Worm (Caenorhabditis elegans) whole organism, young adult: ENCODE measurements around the gene nhr-157.
A peak's percentile ranks its signal among the peaks of the same experiment; 100 is the strongest.

Source experiments
- B0019.2 ChIP-seq: fragments of 200-800 bp; sonication (Bioruptor generic); conservative IDR thresholded peaks from 2 replicates; pipeline ENCODE4 v1.3.6; 2022; ENCODE audit warnings: missing genetic modification reagents, missing genetic modification characterization, missing compliant biosample characterization
- B0261.1 ChIP-seq: sonication (generic microtip); optimal IDR thresholded peaks from 2 replicates; lab custom pipeline; 2016; ENCODE audit warnings: mild to moderate bottlenecking, missing genetic modification characterization, moderate library complexity, missing compliant biosample characterization
- B0336.3 ChIP-seq: fragments of 200-800 bp; sonication (Bioruptor generic); IDR thresholded peaks from 2 replicates; pipeline ENCODE4 v1.3.6; 2022; ENCODE audit warnings: missing genetic modification characterization, missing compliant biosample characterization
- C17E4.6 ChIP-seq: fragments of 200-800 bp; sonication (Bioruptor generic); IDR thresholded peaks from 2 replicates; pipeline ENCODE4 v1.3.6; 2022; ENCODE audit warnings: missing genetic modification reagents, missing genetic modification characterization, missing compliant biosample characterization
- F55B11.4 ChIP-seq: sonication (generic microtip); optimal IDR thresholded peaks from 2 replicates; lab custom pipeline; 2016; ENCODE audit warnings: missing compliant biosample characterization, missing genetic modification characterization, borderline replicate concordance; ENCODE audit not compliant: insufficient read depth
- K11D2.4 ChIP-seq: fragments of 200-800 bp; sonication (Bioruptor generic); IDR thresholded peaks from 2 replicates; pipeline ENCODE4 v1.3.6; 2022; ENCODE audit warnings: missing genetic modification reagents, missing genetic modification characterization, missing compliant biosample characterization
- K12H6.12 ChIP-seq: fragments of 200-800 bp; sonication (Bioruptor generic); optimal IDR thresholded peaks from 2 replicates; lab custom pipeline; 2018; ENCODE audit warnings: mild to moderate bottlenecking, missing genetic modification characterization, missing compliant biosample characterization
- Y53G8AR.9 ChIP-seq: fragments of 200-800 bp; sonication (Bioruptor generic); conservative IDR thresholded peaks from 2 replicates; pipeline ENCODE4 v1.3.6; 2022; ENCODE audit warnings: missing genetic modification reagents, missing genetic modification characterization, missing compliant biosample characterization
- Y56A3A.18 ChIP-seq: fragments of 200-800 bp; sonication (Bioruptor generic); IDR thresholded peaks from 2 replicates; pipeline ENCODE4 v1.3.6; 2022; ENCODE audit warnings: missing genetic modification reagents, missing genetic modification characterization, missing compliant biosample characterization
- Y67H2A.10 ChIP-seq: fragments of 200-800 bp; sonication (Bioruptor generic); conservative IDR thresholded peaks from 2 replicates; pipeline ENCODE4 v1.3.6; 2022; ENCODE audit warnings: missing genetic modification reagents, missing genetic modification characterization, missing compliant biosample characterization
- Y79H2A.3 ChIP-seq: fragments of 200-800 bp; sonication (Bioruptor generic); conservative IDR thresholded peaks from 2 replicates; pipeline ENCODE4 v1.3.6; 2022; ENCODE audit warnings: missing genetic modification reagents, missing genetic modification characterization, missing compliant biosample characterization
- ZK185.1 ChIP-seq: sonication (generic microtip); optimal IDR thresholded peaks from 2 replicates; lab custom pipeline; 2016; ENCODE audit warnings: mild to moderate bottlenecking, missing genetic modification characterization, missing compliant biosample characterization; ENCODE audit not compliant: poor library complexity, severe bottlenecking
- akir-1 ChIP-seq: fragments of 200-800 bp; sonication (Bioruptor generic); optimal IDR thresholded peaks from 2 replicates; lab custom pipeline; 2018; ENCODE audit warnings: mild to moderate bottlenecking, missing genetic modification characterization, moderate library complexity, missing compliant biosample characterization
- aptf-2 ChIP-seq: fragments of 200-800 bp; sonication (Bioruptor generic); conservative IDR thresholded peaks from 2 replicates; pipeline ENCODE4 v1.3.6; 2022; ENCODE audit warnings: missing genetic modification reagents, missing genetic modification characterization, missing compliant biosample characterization
- atf-7 ChIP-seq: sonication (generic microtip); optimal IDR thresholded peaks from 2 replicates; lab custom pipeline; 2017; ENCODE audit warnings: mild to moderate bottlenecking, missing genetic modification characterization, missing compliant biosample characterization
- attf-6 ChIP-seq: fragments of 200-800 bp; sonication (Bioruptor generic); IDR thresholded peaks from 2 replicates; pipeline ENCODE4 v1.3.6; 2022; ENCODE audit warnings: missing genetic modification reagents, missing genetic modification characterization, missing compliant biosample characterization
- bed-1 ChIP-seq: fragments of 200-800 bp; sonication (Bioruptor generic); IDR thresholded peaks from 2 replicates; pipeline ENCODE4 v1.3.6; 2022; ENCODE audit warnings: missing genetic modification reagents, missing genetic modification characterization, missing compliant biosample characterization
- chd-7 ChIP-seq: sonication (generic microtip); optimal IDR thresholded peaks from 2 replicates; lab custom pipeline; 2016; ENCODE audit warnings: mild to moderate bottlenecking, missing genetic modification characterization, moderate library complexity, missing compliant biosample characterization
- gei-17 ChIP-seq: fragments of 200-800 bp; sonication (Bioruptor generic); optimal IDR thresholded peaks from 2 replicates; lab custom pipeline; 2018; ENCODE audit warnings: mild to moderate bottlenecking, missing genetic modification characterization, missing compliant biosample characterization
- let-526 ChIP-seq: fragments of 200-800 bp; sonication (Bioruptor generic); IDR thresholded peaks from 2 replicates; pipeline ENCODE4 v1.3.6; 2022; ENCODE audit warnings: missing genetic modification reagents, missing genetic modification characterization, missing compliant biosample characterization
- let-607 ChIP-seq, 2 experiments: fragments of 200-800 bp in 1 of 2; sonication (Bioruptor generic) in 1 of 2; sonication (generic microtip) in 1 of 2; optimal IDR thresholded peaks; 2 replicates each; lab custom pipeline; 2016 to 2018; ENCODE audit warnings: mild to moderate bottlenecking in 2 of 2, missing compliant biosample characterization in 2 of 2, missing genetic modification characterization in 2 of 2, moderate library complexity in 2 of 2, missing genotype in 1 of 2
- lin-26 ChIP-seq: fragments of 200-800 bp; sonication (Bioruptor generic); IDR thresholded peaks from 2 replicates; pipeline ENCODE4 v1.3.6; 2022; ENCODE audit warnings: missing genetic modification reagents, missing genetic modification characterization, missing compliant biosample characterization
- lin-35 ChIP-seq, 3 experiments: fragments of 150-350 bp in 2 of 3; sonication (generic microtip) in 1 of 3; optimal IDR thresholded peaks; 2 replicates each; lab custom pipeline; 2014 to 2018; ENCODE audit warnings: missing biosample characterization in 3 of 3, missing genetic modification characterization in 3 of 3, missing genetic modification reagents in 3 of 3
- lsy-27 ChIP-seq: sonication (generic microtip); optimal IDR thresholded peaks from 2 replicates; lab custom pipeline; 2017; ENCODE audit warnings: missing genetic modification characterization, mild to moderate bottlenecking, missing compliant biosample characterization, antibody characterized with exemption, missing genotype, borderline replicate concordance; ENCODE audit not compliant: insufficient read depth
- mcd-1 ChIP-seq: fragments of 200-800 bp; sonication (Bioruptor generic); IDR thresholded peaks from 2 replicates; pipeline ENCODE4 v1.3.6; 2022; ENCODE audit warnings: missing genetic modification reagents, missing genetic modification characterization, missing compliant biosample characterization
- mxl-1 ChIP-seq: sonication (generic microtip); optimal IDR thresholded peaks from 2 replicates; lab custom pipeline; 2016; ENCODE audit warnings: missing genetic modification characterization, missing compliant biosample characterization
- nhr-80 ChIP-seq: sonication (generic microtip); optimal IDR thresholded peaks from 2 replicates; lab custom pipeline; 2016; ENCODE audit warnings: missing genetic modification characterization, missing compliant biosample characterization
- somi-1 ChIP-seq: fragments of 200-800 bp; sonication (Bioruptor generic); optimal IDR thresholded peaks from 2 replicates; lab custom pipeline; 2018; ENCODE audit warnings: mild to moderate bottlenecking, missing genetic modification characterization, missing compliant biosample characterization
- sptf-2 ChIP-seq: fragments of 200-800 bp; sonication (Bioruptor generic); optimal IDR thresholded peaks from 2 replicates; lab custom pipeline; 2018; ENCODE audit warnings: mild to moderate bottlenecking, missing genetic modification characterization, missing compliant biosample characterization
- unc-130 ChIP-seq: sonication (generic microtip); optimal IDR thresholded peaks from 2 replicates; lab custom pipeline; 2016; ENCODE audit warnings: missing genetic modification reagents, missing genetic modification characterization, missing compliant biosample characterization
- ztf-22 ChIP-seq: fragments of 200-800 bp; sonication (Bioruptor generic); optimal IDR thresholded peaks from 2 replicates; lab custom pipeline; 2018; ENCODE audit warnings: mild to moderate bottlenecking, missing genetic modification characterization, moderate library complexity, missing compliant biosample characterization
- ztf-28 ChIP-seq: fragments of 200-800 bp; sonication (Bioruptor generic); IDR thresholded peaks from 2 replicates; pipeline ENCODE4 v1.3.6; 2022; ENCODE audit warnings: missing genetic modification reagents, missing genetic modification characterization, missing compliant biosample characterization
- ztf-3 ChIP-seq: fragments of 200-800 bp; sonication (Bioruptor generic); optimal IDR thresholded peaks from 2 replicates; lab custom pipeline; 2018; ENCODE audit warnings: mild to moderate bottlenecking, missing genetic modification characterization, missing compliant biosample characterization

nhr-157 gene

ce11 chrV:3854847-3855246 lies 14.0 kb downstream of the nhr-157 start, which contains the start of gene nhr-186:
Gene nhr-186, minus strand, starts transcription at chrV:3854947.
- TF ChIP-seq let-526 (GFP tag; lab: Robert Waterston, UW) (no peak), lin-26 (GFP tag; lab: Robert Waterston, UW) (no peak), B0019.2 (GFP tag; lab: Robert Waterston, UW) (no peak), akir-1 (no peak), ztf-3 (no peak), ztf-22 (GFP tag; lab: Kevin White, UChicago) (no peak), mcd-1 (GFP tag; lab: Robert Waterston, UW) (no peak), B0261.1 (tag; lab: Kevin White, UChicago) (no peak), Y56A3A.18 (GFP tag; lab: Robert Waterston, UW) (no peak), unc-130 (GFP tag; lab: Kevin White, UChicago) (no peak), lin-35 (GFP tag; optimal IDR thresholded peaks at IDR 0.05; lab: Kevin White, UChicago) (no peak), somi-1 (GFP tag; lab: Kevin White, UChicago) (no peak), B0336.3 (no peak), Y67H2A.10 (no peak)

ce11 chrV:3851760-3852159 lies 17.0 kb downstream of the nhr-157 start:
- TF ChIP-seq nhr-80 (tag; lab: Kevin White, UChicago) (peak; percentile 64), ztf-28 (no peak)

- no peak for TF ChIP-seq K12H6.12 (tag; lab: Kevin White, UChicago)
- no peak for TF ChIP-seq F55B11.4
- no peak for TF ChIP-seq let-607 (tag; optimal IDR thresholded peaks at IDR 0.05; lab: Kevin White, UChicago)
- TF ChIP-seq sptf-2 (GFP tag; lab: Kevin White, UChicago), result no peak
- TF ChIP-seq C17E4.6 (GFP tag; lab: Robert Waterston, UW), result no peak
- no peak for TF ChIP-seq chd-7
- TF ChIP-seq bed-1 (GFP tag; lab: Robert Waterston, UW), result no peak
- TF ChIP-seq B0261.1 (tag; lab: Kevin White, UChicago), result no peak
- no peak for TF ChIP-seq aptf-2 (GFP tag; lab: Robert Waterston, UW)
- TF ChIP-seq attf-6, result no peak
- TF ChIP-seq K11D2.4 (GFP tag; lab: Robert Waterston, UW), result no peak
- TF ChIP-seq ZK185.1 (tag; lab: Kevin White, UChicago), result no peak
- no peak for TF ChIP-seq Y53G8AR.9 (GFP tag; lab: Robert Waterston, UW)
- TF ChIP-seq gei-17 (GFP tag; lab: Kevin White, UChicago), result no peak
- no peak for TF ChIP-seq mxl-1 (tag; lab: Kevin White, UChicago)
- TF ChIP-seq atf-7 (tag; lab: Kevin White, UChicago), result no peak
- no peak for TF ChIP-seq Y79H2A.3 (GFP tag; lab: Robert Waterston, UW)
Measured at ce11 chrV:3847268-3847667, 21.5 kb downstream of the nhr-157 start, which contains the start of gene nhr-185. Gene nhr-185, minus strand, starts transcription at chrV:3847368.

- TF ChIP-seq nhr-80 (tag; lab: Kevin White, UChicago) (peak; percentile 22), lsy-27 (no peak)
- TF ChIP-seq, all 124 proteins: peak for 1
Measured at ce11 chrV:3843926-3844325, 24.9 kb downstream of the nhr-157 start, which contains the start of gene ugt-32. Gene ugt-32, minus strand, starts transcription at chrV:3844007.
